Worm (Caenorhabditis elegans) whole organism, L2 larva: ENCODE data around the gene clec-117.

Experiments
- nhr-237 ChIP-seq: fragments of 150-350 bp; optimal IDR thresholded peaks from 2 replicates; lab custom pipeline; 2014; ENCODE audit warnings: missing biosample characterization, missing genetic modification characterization
- sma-9 ChIP-seq, 2 experiments: fragments of 150-350 bp in 1 of 2; sonication (generic microtip) in 1 of 2; optimal IDR thresholded peaks; 2 replicates each; lab custom pipeline; 2014 to 2016; ENCODE audit warnings: missing genetic modification characterization in 2 of 2, mild to moderate bottlenecking in 1 of 2, missing biosample characterization in 1 of 2, missing compliant biosample characterization in 1 of 2, missing genetic modification reagents in 1 of 2, moderate library complexity in 1 of 2

DNA sequence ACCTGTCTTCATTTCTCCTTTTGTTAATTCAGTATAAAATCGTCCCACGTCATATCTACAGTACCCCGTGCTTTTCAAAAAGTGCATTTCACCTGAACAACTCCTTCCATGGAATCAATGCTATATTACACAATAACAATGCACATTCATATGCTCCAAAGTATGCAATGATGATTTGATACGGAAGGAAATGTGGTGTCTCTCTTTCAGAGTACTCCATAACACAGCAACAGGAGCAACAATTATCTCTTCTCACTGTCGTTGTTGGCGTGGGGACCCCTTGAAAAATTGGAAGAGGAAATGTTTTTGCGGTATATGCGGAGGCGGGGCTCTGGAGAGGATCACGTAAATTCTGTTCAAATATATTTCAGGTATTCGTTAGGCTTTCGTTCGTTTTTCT is 39.3 kb downstream of the clec-117 start, which contains the start of gene cat-2:
- no peak for TF ChIP-seq nhr-237
- no peak for TF ChIP-seq sma-9 (GFP tag; optimal IDR thresholded peaks at IDR 0.05; lab: Kevin White, UChicago)
- TF ChIP-seq sma-9 (tag; optimal IDR thresholded peaks at IDR 0.05; lab: Kevin White, UChicago), result no peak
